Fruit fly (Drosophila melanogaster): Measurements from ENCODE around the gene CG6026.

The CG6026 gene

dm6 chr3R:19058384-19058783, 25.0 kb downstream of the CG6026 start:
- TF ChIP-seq h (optimal IDR thresholded peaks at IDR 0.05) (no peak), Myc (optimal IDR thresholded peaks at IDR 0.05) (no peak), insv (optimal IDR thresholded peaks at IDR 0.05) (no peak), Sin3A (optimal IDR thresholded peaks at IDR 0.05) (no peak), ttk (optimal IDR thresholded peaks at IDR 0.05) (no peak)

- TF ChIP-seq insv (optimal IDR thresholded peaks at IDR 0.05) = no peak
- no peak for TF ChIP-seq psq (optimal IDR thresholded peaks at IDR 0.05)
- no peak for TF ChIP-seq h (optimal IDR thresholded peaks at IDR 0.05)
- no peak for TF ChIP-seq Sin3A (optimal IDR thresholded peaks at IDR 0.05)
- no peak for TF ChIP-seq ttk (optimal IDR thresholded peaks at IDR 0.05)
- no peak for TF ChIP-seq Myc (optimal IDR thresholded peaks at IDR 0.05)
These were observed 25.9 kb downstream of the CG6026 start for dm6 chr3R:19059285-19059684.

DNA sequence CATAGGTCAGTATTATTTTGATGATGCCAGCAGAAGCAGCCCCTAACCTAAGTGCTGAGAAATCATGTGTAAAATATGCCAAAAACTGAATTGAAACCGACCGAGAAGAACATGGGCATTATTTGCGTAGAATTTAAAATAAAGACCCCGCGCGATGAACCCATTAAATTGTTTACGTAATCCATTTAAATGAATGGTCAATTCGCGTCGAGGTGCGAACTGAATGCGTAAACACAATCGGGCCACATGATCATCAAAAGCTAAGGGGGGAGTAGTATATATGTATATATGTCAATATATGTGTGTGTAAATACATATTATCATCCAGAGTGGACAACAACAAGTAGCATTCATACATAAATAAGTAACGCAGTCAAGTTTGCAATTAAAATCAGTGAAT, 26.8 kb downstream of the CG6026 start:
- no peak for TF ChIP-seq ttk (optimal IDR thresholded peaks at IDR 0.05)
- no peak for TF ChIP-seq insv (optimal IDR thresholded peaks at IDR 0.05)
- no peak for TF ChIP-seq psq (optimal IDR thresholded peaks at IDR 0.05)
- no peak for TF ChIP-seq Sin3A (optimal IDR thresholded peaks at IDR 0.05)
- no peak for TF ChIP-seq Myc (optimal IDR thresholded peaks at IDR 0.05)
- no peak for TF ChIP-seq h (optimal IDR thresholded peaks at IDR 0.05)

DNA sequence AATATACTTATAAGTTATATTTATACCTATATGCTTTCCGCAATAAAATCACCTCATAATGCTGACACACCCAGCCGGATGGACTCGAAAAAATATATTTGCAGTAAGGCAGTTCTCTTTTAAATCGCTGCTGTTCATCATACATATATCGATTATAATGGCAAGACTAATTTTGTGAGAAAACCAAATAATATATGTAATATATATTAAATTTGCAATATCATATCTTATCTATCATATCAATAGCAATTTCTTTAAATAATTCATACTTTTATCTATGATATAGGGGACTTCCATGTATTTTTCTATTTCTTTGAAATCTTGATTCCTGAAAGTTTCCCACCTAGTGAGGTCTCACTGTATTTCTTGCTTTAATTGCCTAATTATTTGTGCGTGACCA, 29.2 kb downstream of the CG6026 start:
- TF ChIP-seq h (optimal IDR thresholded peaks at IDR 0.05) (no peak), psq (optimal IDR thresholded peaks at IDR 0.05) (no peak), insv (optimal IDR thresholded peaks at IDR 0.05) (no peak), Sin3A (optimal IDR thresholded peaks at IDR 0.05) (no peak), Myc (optimal IDR thresholded peaks at IDR 0.05) (no peak), ttk (optimal IDR thresholded peaks at IDR 0.05) (no peak)

- TF ChIP-seq Sin3A (optimal IDR thresholded peaks at IDR 0.05) = no peak
These were observed 30.8 kb downstream of the CG6026 start for dm6 chr3R:19064037-19064664.

dm6 chr3R:19065474-19065873, 32.1 kb downstream of the CG6026 start:
- no peak for TF ChIP-seq Myc (optimal IDR thresholded peaks at IDR 0.05)
- no peak for TF ChIP-seq h (optimal IDR thresholded peaks at IDR 0.05)
- no peak for TF ChIP-seq Sin3A (optimal IDR thresholded peaks at IDR 0.05)
- TF ChIP-seq psq (optimal IDR thresholded peaks at IDR 0.05) = no peak
- no peak for TF ChIP-seq insv (optimal IDR thresholded peaks at IDR 0.05)
- no peak for TF ChIP-seq ttk (optimal IDR thresholded peaks at IDR 0.05)

DNA sequence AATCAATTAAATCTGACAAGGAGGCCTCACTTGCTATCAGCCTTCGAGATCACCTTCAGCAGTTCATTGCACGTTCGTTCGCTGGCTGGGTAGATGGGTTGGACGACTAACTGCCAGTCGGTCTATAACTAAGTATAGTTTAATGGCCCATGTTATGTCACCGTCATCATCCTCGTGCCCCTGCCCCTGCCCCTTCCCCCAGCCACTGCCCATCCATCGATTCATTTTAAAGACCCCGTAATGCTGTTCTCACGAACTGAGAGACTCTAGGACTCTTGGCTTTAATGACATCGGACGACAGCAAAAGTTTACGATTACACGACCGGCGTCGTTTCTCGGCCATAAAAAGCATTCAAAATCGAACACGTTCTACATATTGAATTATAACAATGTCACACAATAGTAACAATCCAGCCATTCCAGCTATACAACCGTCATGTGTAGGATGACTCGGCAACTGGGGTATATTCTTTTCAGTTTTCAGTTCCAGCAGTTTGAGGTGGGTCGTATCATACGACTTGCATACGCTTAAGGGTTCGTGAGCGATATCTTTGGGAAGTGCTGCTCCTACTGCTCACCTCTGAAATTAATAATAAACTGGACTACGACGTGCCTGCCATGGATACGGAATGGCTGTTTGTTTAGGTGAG, 33.8 kb downstream of the CG6026 start:
- TF ChIP-seq Myc (optimal IDR thresholded peaks at IDR 0.05) = no peak
- no peak for TF ChIP-seq psq (optimal IDR thresholded peaks at IDR 0.05)
- TF ChIP-seq insv (optimal IDR thresholded peaks at IDR 0.05) = no peak
- TF ChIP-seq h (optimal IDR thresholded peaks at IDR 0.05) = no peak
- TF ChIP-seq Sin3A (optimal IDR thresholded peaks at IDR 0.05) = no peak
- no peak for TF ChIP-seq ttk (optimal IDR thresholded peaks at IDR 0.05)

- TF ChIP-seq ttk (optimal IDR thresholded peaks at IDR 0.05) (no peak), h (optimal IDR thresholded peaks at IDR 0.05) (no peak), insv (optimal IDR thresholded peaks at IDR 0.05) (no peak), Myc (optimal IDR thresholded peaks at IDR 0.05) (no peak), Sin3A (optimal IDR thresholded peaks at IDR 0.05) (no peak), psq (optimal IDR thresholded peaks at IDR 0.05) (no peak)
These were observed 34.6 kb downstream of the CG6026 start for dm6 chr3R:19067876-19068406.

DNA sequence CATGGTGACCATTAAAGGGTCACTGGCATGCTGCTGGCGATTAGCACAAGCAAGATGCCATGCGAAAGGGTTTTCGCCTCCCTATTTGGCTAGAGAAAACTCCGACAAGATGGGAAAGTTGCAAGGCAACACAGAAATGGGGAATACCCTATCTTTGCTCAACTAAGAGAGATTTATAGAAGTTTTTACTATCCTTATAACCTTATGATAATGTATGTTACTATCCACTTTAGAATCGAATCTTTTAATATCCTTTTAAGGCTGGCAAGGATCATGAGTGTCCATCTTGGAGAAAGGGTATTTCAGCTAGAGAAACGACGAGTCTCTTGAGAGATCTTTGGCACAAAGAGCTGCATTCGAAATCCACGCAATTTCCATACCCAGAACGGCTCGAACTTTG, 36.4 kb downstream of the CG6026 start:
- TF ChIP-seq Myc (optimal IDR thresholded peaks at IDR 0.05) = no peak
- no peak for TF ChIP-seq ttk (optimal IDR thresholded peaks at IDR 0.05)
- no peak for TF ChIP-seq h (optimal IDR thresholded peaks at IDR 0.05)
- no peak for TF ChIP-seq insv (optimal IDR thresholded peaks at IDR 0.05)
- TF ChIP-seq psq (optimal IDR thresholded peaks at IDR 0.05) = no peak
- no peak for TF ChIP-seq Sin3A (optimal IDR thresholded peaks at IDR 0.05)

- TF ChIP-seq h (optimal IDR thresholded peaks at IDR 0.05) (no peak), ttk (optimal IDR thresholded peaks at IDR 0.05) (no peak), Myc (optimal IDR thresholded peaks at IDR 0.05) (no peak), insv (optimal IDR thresholded peaks at IDR 0.05) (no peak), Sin3A (optimal IDR thresholded peaks at IDR 0.05) (no peak), psq (optimal IDR thresholded peaks at IDR 0.05) (no peak)
These were observed 37.0 kb downstream of the CG6026 start for dm6 chr3R:19070222-19070949.

dm6 chr3R:19071951-19072350, 38.6 kb downstream of the CG6026 start:
- TF ChIP-seq h (optimal IDR thresholded peaks at IDR 0.05) (no peak), psq (optimal IDR thresholded peaks at IDR 0.05) (no peak)

dm6 chr3R:19073002-19073401, 39.7 kb downstream of the CG6026 start:
- no peak for TF ChIP-seq Myc (optimal IDR thresholded peaks at IDR 0.05)

dm6 chr3R:19074207-19074606, 40.9 kb downstream of the CG6026 start:
- TF ChIP-seq ttk (optimal IDR thresholded peaks at IDR 0.05) (no peak), psq (optimal IDR thresholded peaks at IDR 0.05) (no peak), Myc (optimal IDR thresholded peaks at IDR 0.05) (no peak), insv (optimal IDR thresholded peaks at IDR 0.05) (no peak), h (optimal IDR thresholded peaks at IDR 0.05) (no peak)
